Worm (Caenorhabditis elegans) whole organism, L3 larva: ENCODE data around the gene lsy-12.

ENCODE experiments used
- R02D3.7 ChIP-seq: fragments of 150-350 bp; optimal IDR thresholded peaks from 2 replicates; lab custom pipeline; 2014; ENCODE audit warnings: missing biosample characterization, missing genetic modification characterization
- ZK546.5 ChIP-seq: sonication (generic microtip); optimal IDR thresholded peaks from 2 replicates; lab custom pipeline; 2017; ENCODE audit warnings: missing biosample characterization, missing genetic modification characterization
- aly-2 ChIP-seq: fragments of 150-350 bp; optimal IDR thresholded peaks from 2 replicates; lab custom pipeline; 2014; ENCODE audit warnings: missing biosample characterization, missing genetic modification characterization
- ama-1 ChIP-seq: fragments of 150-350 bp; optimal IDR thresholded peaks from 2 replicates; lab custom pipeline; 2018
- ceh-16 ChIP-seq: sonication (generic microtip); optimal IDR thresholded peaks from 2 replicates; lab custom pipeline; 2017; ENCODE audit warnings: missing biosample characterization, missing genetic modification characterization
- ceh-28 ChIP-seq: fragments of 150-350 bp; optimal IDR thresholded peaks from 2 replicates; lab custom pipeline; 2014; ENCODE audit warnings: missing biosample characterization, missing genetic modification reagents, missing genetic modification characterization
- ceh-82 ChIP-seq: fragments of 150-350 bp; optimal IDR thresholded peaks from 2 replicates; lab custom pipeline; 2014; ENCODE audit warnings: missing biosample characterization, missing genetic modification characterization
- egl-5 ChIP-seq: fragments of 150-350 bp; optimal IDR thresholded peaks from 2 replicates; lab custom pipeline; 2017; ENCODE audit warnings: missing biosample characterization, missing genetic modification reagents, missing genetic modification characterization, inconsistent platforms
- elt-1 ChIP-seq: fragments of 150-350 bp; optimal IDR thresholded peaks from 2 replicates; lab custom pipeline; 2014; ENCODE audit warnings: missing biosample characterization, missing genetic modification characterization
- elt-2 ChIP-seq: sonication (generic microtip); optimal IDR thresholded peaks from 2 replicates; lab custom pipeline; 2016; ENCODE audit warnings: missing genetic modification reagents, mild to moderate bottlenecking, missing genetic modification characterization, missing compliant biosample characterization
- fkh-10 ChIP-seq: sonication (generic microtip); optimal IDR thresholded peaks from 2 replicates; lab custom pipeline; 2017; ENCODE audit warnings: missing biosample characterization, missing genetic modification reagents, missing genetic modification characterization
- fkh-2 ChIP-seq: fragments of 150-350 bp; optimal IDR thresholded peaks from 2 replicates; lab custom pipeline; 2014; ENCODE audit warnings: missing biosample characterization, missing genetic modification reagents, missing genetic modification characterization
- fos-1 ChIP-seq: fragments of 150-350 bp; optimal IDR thresholded peaks from 2 replicates; lab custom pipeline; 2014; ENCODE audit warnings: missing biosample characterization, missing genetic modification characterization
- hmg-11 ChIP-seq: sonication (generic microtip); optimal IDR thresholded peaks from 2 replicates; lab custom pipeline; 2016; ENCODE audit warnings: missing genetic modification characterization, missing compliant biosample characterization
- jun-1 ChIP-seq: fragments of 150-350 bp; optimal IDR thresholded peaks from 2 replicates; lab custom pipeline; 2014; ENCODE audit warnings: missing biosample characterization, missing genetic modification reagents, missing genetic modification characterization
- lin-15B ChIP-seq: fragments of 150-350 bp; optimal IDR thresholded peaks from 2 replicates; lab custom pipeline; 2014; ENCODE audit warnings: missing biosample characterization, missing genetic modification characterization
- lsy-12 ChIP-seq: sonication (generic microtip); optimal IDR thresholded peaks from 2 replicates; lab custom pipeline; 2016; ENCODE audit warnings: mild to moderate bottlenecking, missing genetic modification characterization, missing compliant biosample characterization
- mdl-1 ChIP-seq: fragments of 150-350 bp; optimal IDR thresholded peaks from 2 replicates; lab custom pipeline; 2014; ENCODE audit warnings: missing biosample characterization, missing genetic modification characterization
- mml-1 ChIP-seq: fragments of 150-350 bp; sonication (generic microtip); optimal IDR thresholded peaks from 3 replicates; lab custom pipeline; 2014; ENCODE audit warnings: missing biosample characterization, missing genetic modification characterization
- nfya-1 ChIP-seq: sonication (generic microtip); optimal IDR thresholded peaks from 2 replicates; lab custom pipeline; 2017; ENCODE audit warnings: missing genetic modification characterization, mild to moderate bottlenecking, missing compliant biosample characterization, antibody characterized with exemption, moderate library complexity; ENCODE audit not compliant: insufficient read depth
- nhr-11 ChIP-seq: fragments of 150-350 bp; optimal IDR thresholded peaks from 2 replicates; lab custom pipeline; 2014; ENCODE audit warnings: missing biosample characterization, missing genetic modification characterization
- nhr-12 ChIP-seq: fragments of 150-350 bp; optimal IDR thresholded peaks from 2 replicates; lab custom pipeline; 2014; ENCODE audit warnings: missing biosample characterization, missing genetic modification characterization
- nhr-23 ChIP-seq: fragments of 150-350 bp; optimal IDR thresholded peaks from 2 replicates; lab custom pipeline; 2014; ENCODE audit warnings: missing biosample characterization, missing genetic modification reagents, missing genetic modification characterization
- nhr-25 ChIP-seq: sonication (generic microtip); optimal IDR thresholded peaks from 2 replicates; lab custom pipeline; 2017; ENCODE audit warnings: missing biosample characterization, missing genetic modification characterization
- nhr-28 ChIP-seq: fragments of 150-350 bp; optimal IDR thresholded peaks from 2 replicates; lab custom pipeline; 2014; ENCODE audit warnings: missing biosample characterization, missing genetic modification characterization
- nhr-43 ChIP-seq: sonication (generic microtip); optimal IDR thresholded peaks from 2 replicates; lab custom pipeline; 2016; ENCODE audit warnings: mild to moderate bottlenecking, missing genetic modification characterization, missing compliant biosample characterization; ENCODE audit not compliant: poor library complexity, severe bottlenecking
- nhr-67 ChIP-seq: fragments of 150-350 bp; optimal IDR thresholded peaks from 2 replicates; lab custom pipeline; 2014; ENCODE audit warnings: missing biosample characterization, missing genetic modification characterization
- nhr-76 ChIP-seq: fragments of 150-350 bp; sonication (generic microtip); optimal IDR thresholded peaks from 5 replicates; lab custom pipeline; 2014; ENCODE audit warnings: missing biosample characterization, missing genetic modification characterization
- nhr-77 ChIP-seq: fragments of 150-350 bp; optimal IDR thresholded peaks from 2 replicates; lab custom pipeline; 2014; ENCODE audit warnings: missing biosample characterization, missing genetic modification characterization
- pha-4 ChIP-seq: fragments of 150-350 bp; optimal IDR thresholded peaks from 2 replicates; lab custom pipeline; 2014; ENCODE audit warnings: missing biosample characterization, missing genetic modification reagents, missing genetic modification characterization
- pqm-1 ChIP-seq: fragments of 150-350 bp; optimal IDR thresholded peaks from 2 replicates; lab custom pipeline; 2017; ENCODE audit warnings: missing biosample characterization, missing genetic modification characterization, inconsistent platforms
- sea-2 ChIP-seq: fragments of 150-350 bp; sonication (generic microtip); optimal IDR thresholded peaks from 4 replicates; lab custom pipeline; 2014; ENCODE audit warnings: missing biosample characterization, missing genetic modification reagents, missing genetic modification characterization
- snpc-4 ChIP-seq: fragments of 150-350 bp; optimal IDR thresholded peaks from 2 replicates; lab custom pipeline; 2014; ENCODE audit warnings: missing biosample characterization, missing genetic modification characterization
- tbx-2 ChIP-seq: sonication (generic microtip); optimal IDR thresholded peaks from 2 replicates; lab custom pipeline; 2016; ENCODE audit warnings: mild to moderate bottlenecking, missing genetic modification characterization, missing compliant biosample characterization
- unc-39 ChIP-seq: sonication (generic microtip); optimal IDR thresholded peaks from 4 replicates; lab custom pipeline; 2017; ENCODE audit warnings: missing biosample characterization, missing genetic modification characterization
- unc-62 ChIP-seq: fragments of 150-350 bp; sonication (generic microtip); optimal IDR thresholded peaks from 4 replicates; lab custom pipeline; 2014; ENCODE audit warnings: missing biosample characterization, missing genetic modification reagents, missing genetic modification characterization
- zag-1 ChIP-seq: fragments of 150-350 bp; optimal IDR thresholded peaks from 2 replicates; lab custom pipeline; 2014; ENCODE audit warnings: missing biosample characterization, missing genetic modification characterization
- ztf-11 ChIP-seq: fragments of 150-350 bp; optimal IDR thresholded peaks from 2 replicates; lab custom pipeline; 2014; ENCODE audit warnings: missing biosample characterization, missing genetic modification characterization
- ztf-4 ChIP-seq: fragments of 150-350 bp; optimal IDR thresholded peaks from 2 replicates; lab custom pipeline; 2014; ENCODE audit warnings: missing biosample characterization, missing genetic modification characterization

lsy-12 gene

DNA sequence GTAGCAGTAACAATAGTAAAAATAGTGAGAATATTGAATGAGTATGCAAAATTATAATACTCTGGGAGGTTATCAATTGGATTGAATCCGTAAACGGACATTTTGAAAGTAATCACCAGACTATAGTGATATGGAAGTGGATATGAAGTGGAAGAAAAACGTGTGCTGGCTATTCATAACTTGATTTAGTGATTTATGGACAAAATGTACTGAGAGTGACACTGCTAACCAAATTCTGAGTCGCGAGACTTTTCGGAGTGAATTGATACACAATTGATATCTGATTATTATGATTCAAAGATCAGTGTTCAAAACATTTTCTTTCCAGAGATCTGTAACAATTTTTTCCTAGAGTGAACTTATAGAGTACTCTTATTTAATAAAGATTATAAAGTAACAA, 23.8 kb downstream of the lsy-12 start, which contains the start of gene sru-38:
Gene sru-38, minus strand, starts transcription at position 101 of the 400 bp plus-strand sequence.
- TF ChIP-seq lin-15B (tag; lab: Kevin White, UChicago), result no peak
- no peak for TF ChIP-seq pha-4
- no peak for TF ChIP-seq ceh-16 (tag; lab: Kevin White, UChicago)

DNA sequence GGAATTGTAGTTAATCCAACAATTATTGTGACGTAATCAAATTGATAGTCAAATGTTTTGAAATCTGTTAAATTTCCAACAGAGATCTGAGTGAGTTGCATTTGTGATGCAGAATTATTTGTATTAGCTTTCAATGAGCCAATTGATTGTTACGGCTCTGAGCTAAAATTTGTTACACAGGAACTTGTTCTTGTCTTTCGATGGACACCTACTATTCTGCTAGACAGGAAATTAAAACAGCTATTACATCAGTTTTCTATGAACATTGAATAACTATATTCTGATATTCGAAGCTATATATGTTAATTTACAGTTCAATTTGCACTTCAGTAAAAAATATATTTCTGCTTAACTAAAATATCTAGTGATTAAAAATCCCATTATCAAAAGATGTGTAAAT, 25.9 kb downstream of the lsy-12 start, which contains the start of gene sru-40:
Gene sru-40, minus strand, starts transcription at position 101 of the 400 bp plus-strand sequence.
- TF ChIP-seq ceh-82 (tag; lab: Kevin White, UChicago) (no peak), nhr-28 (tag; lab: Kevin White, UChicago) (no peak), jun-1 (tag; lab: Kevin White, UChicago) (no peak), fkh-10 (GFP tag; lab: Kevin White, UChicago) (no peak), pqm-1 (tag; lab: Kevin White, UChicago) (no peak), fkh-2 (tag; lab: Kevin White, UChicago) (no peak), aly-2 (tag; lab: Kevin White, UChicago) (no peak), ztf-4 (tag; lab: Kevin White, UChicago) (no peak), mdl-1 (tag; lab: Kevin White, UChicago) (no peak), ztf-11 (tag; lab: Kevin White, UChicago) (no peak)

DNA sequence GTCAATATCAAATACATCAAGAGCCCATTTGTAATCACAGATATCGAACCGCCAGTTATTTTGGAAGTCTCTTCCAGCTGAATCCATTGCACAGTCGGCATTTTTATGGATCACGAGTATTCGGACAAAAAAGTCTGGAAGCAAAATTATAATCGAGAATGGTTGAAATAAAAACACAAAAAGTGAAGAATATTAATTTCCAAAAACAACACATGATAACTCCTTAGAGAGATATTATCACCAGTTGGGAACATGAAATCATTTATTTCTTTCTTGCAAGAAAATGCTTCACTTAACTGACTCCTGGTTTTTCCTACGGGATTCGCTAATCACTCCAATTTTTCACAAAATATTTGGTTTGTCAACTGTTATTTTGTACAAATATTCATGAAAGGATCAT, 35.6 kb downstream of the lsy-12 start, which contains the start of gene str-2:
Gene str-2, minus strand, starts transcription at position 101 of the 400 bp plus-strand sequence.
- TF ChIP-seq nhr-67 (tag; lab: Kevin White, UChicago) (no peak), ZK546.5 (no peak), unc-39 (tag; lab: Kevin White, UChicago) (no peak), aly-2 (tag; lab: Kevin White, UChicago) (no peak), ceh-28 (tag; lab: Kevin White, UChicago) (no peak), egl-5 (tag; lab: Kevin White, UChicago) (no peak), ztf-4 (tag; lab: Kevin White, UChicago) (no peak), R02D3.7 (no peak), tbx-2 (tag; lab: Kevin White, UChicago) (no peak), lin-15B (tag; lab: Kevin White, UChicago) (no peak), nhr-28 (tag; lab: Kevin White, UChicago) (no peak), nhr-11 (tag; lab: Kevin White, UChicago) (no peak), pqm-1 (tag; lab: Kevin White, UChicago) (no peak), lsy-12 (tag; lab: Kevin White, UChicago) (no peak), nhr-25 (tag; lab: Kevin White, UChicago) (no peak), jun-1 (tag; lab: Kevin White, UChicago) (no peak), mml-1 (tag; lab: Kevin White, UChicago) (no peak), nhr-23 (tag; lab: Kevin White, UChicago) (no peak), pha-4 (no peak), mdl-1 (tag; lab: Kevin White, UChicago) (no peak)

DNA sequence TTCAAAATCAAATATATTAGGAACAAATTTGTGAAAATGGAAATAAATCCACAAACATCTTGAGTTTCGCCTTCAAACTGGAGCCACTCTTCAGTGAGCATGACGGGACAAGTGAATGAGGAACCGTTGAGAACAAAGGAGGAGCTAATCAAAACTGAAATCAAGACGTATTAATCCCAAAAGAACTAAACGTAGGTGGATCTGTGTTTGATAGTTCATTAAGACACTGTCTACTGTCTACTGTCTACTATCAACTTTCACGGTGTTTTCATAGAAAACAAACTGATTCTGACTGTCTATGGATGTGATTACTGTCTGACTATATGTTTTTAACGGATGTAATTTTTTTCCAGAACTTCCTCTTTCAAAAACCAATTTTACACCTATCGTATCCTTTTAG, 38.0 kb downstream of the lsy-12 start, which contains the start of gene str-193:
Gene str-193, minus strand, starts transcription at position 101 of the 400 bp plus-strand sequence.
- TF ChIP-seq lsy-12 (tag; lab: Kevin White, UChicago) (no peak), snpc-4 (tag; lab: Kevin White, UChicago) (no peak), nhr-12 (tag; lab: Kevin White, UChicago) (no peak), unc-62 (GFP tag; lab: Kevin White, UChicago) (no peak), nfya-1 (no peak), nhr-28 (tag; lab: Kevin White, UChicago) (no peak), nhr-77 (tag; lab: Kevin White, UChicago) (no peak), elt-2 (tag; lab: Kevin White, UChicago) (no peak)

DNA sequence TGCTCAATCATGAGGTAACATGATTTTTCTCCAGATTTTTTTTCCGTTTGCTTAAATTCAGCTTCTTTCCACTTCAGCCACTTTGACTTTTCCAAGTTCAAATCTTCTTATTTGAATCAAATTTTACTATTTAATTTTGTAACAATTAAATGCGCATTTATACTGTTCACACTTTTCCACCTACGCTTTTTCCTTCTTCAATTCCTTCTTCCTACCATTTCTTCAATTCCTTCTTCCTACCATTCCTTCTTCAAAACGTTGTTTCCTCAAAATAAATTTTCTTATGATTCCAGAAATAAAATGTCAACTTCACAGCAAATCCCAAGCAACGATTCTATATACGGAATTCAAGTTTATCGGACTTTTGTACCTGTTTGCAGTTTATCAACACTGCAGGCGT, 43.4 kb downstream of the lsy-12 start, which contains the start of gene sru-31:
Gene sru-31, plus strand, starts transcription at position 301 of the 400 bp plus-strand sequence.
- no peak for TF ChIP-seq fkh-10 (GFP tag; lab: Kevin White, UChicago)
- no peak for TF ChIP-seq nhr-76
- no peak for TF ChIP-seq nhr-23 (tag; lab: Kevin White, UChicago)
- no peak for TF ChIP-seq fos-1
- TF ChIP-seq nhr-67 (tag; lab: Kevin White, UChicago), result no peak
- no peak for TF ChIP-seq sea-2
- TF ChIP-seq nhr-12 (tag; lab: Kevin White, UChicago), result no peak
- TF ChIP-seq nhr-11 (tag; lab: Kevin White, UChicago), result no peak
- TF ChIP-seq ama-1 (lab: Kevin White, UChicago), result no peak
- TF ChIP-seq unc-39 (tag; lab: Kevin White, UChicago), result no peak
- TF ChIP-seq nhr-43 (tag; lab: Kevin White, UChicago), result no peak
- no peak for TF ChIP-seq hmg-11
- TF ChIP-seq zag-1 (tag; lab: Kevin White, UChicago), result no peak
- TF ChIP-seq mml-1 (tag; lab: Kevin White, UChicago), result no peak
- no peak for TF ChIP-seq ztf-4 (tag; lab: Kevin White, UChicago)
- no peak for TF ChIP-seq lin-15B (tag; lab: Kevin White, UChicago)
- TF ChIP-seq mdl-1 (tag; lab: Kevin White, UChicago), result no peak
- no peak for TF ChIP-seq elt-1
- TF ChIP-seq R02D3.7, result no peak
